Fruit fly (Drosophila melanogaster): ENCODE data around the gene GstO3.
A peak's percentile ranks its signal among the peaks of the same experiment; 100 is the strongest.

GstO3 gene

dm6 chr3L:8523257-8523656 lies 4.6 kb downstream of the GstO3 start, which contains the start of gene GstO2:
GstO2 (minus strand) TSS chr3L:8523501.
- TF ChIP-seq Rel (GFP tag; optimal IDR thresholded peaks at IDR 0.05) (no peak), Rel (tag; optimal IDR thresholded peaks at IDR 0.05) (peak; percentile 83), GATAd (GFP tag; optimal IDR thresholded peaks at IDR 0.05) (no peak)

dm6 chr3L:8524816-8525625 lies 6.3 kb downstream of the GstO3 start, which contains the start of the genes GstO1 and foi:
GstO1 (minus strand) TSS chr3L:8524866.
foi (plus strand) TSS chr3L:8525244.
- TF ChIP-seq Rel (GFP tag; optimal IDR thresholded peaks at IDR 0.05) (no peak), Rel (tag; optimal IDR thresholded peaks at IDR 0.05) (peak; percentile 12), Dif (GFP tag; optimal IDR thresholded peaks at IDR 0.05; ENCODE audit: partially characterized antibody) (peak; percentile 19), Hr83 (GFP tag; optimal IDR thresholded peaks at IDR 0.05; ENCODE audit: poor library complexity, severe bottlenecking) (peak; percentile 83), Sp1 (GFP tag; optimal IDR thresholded peaks at IDR 0.05) (peak; percentile 21), sage (GFP tag; optimal IDR thresholded peaks at IDR 0.05) (peak; percentile 17), ey (GFP tag; optimal IDR thresholded peaks at IDR 0.05) (no peak), N (GFP tag; optimal IDR thresholded peaks at IDR 0.05) (no peak), CG32264 (GFP tag; optimal IDR thresholded peaks at IDR 0.05) (no peak), h (GFP tag; optimal IDR thresholded peaks at IDR 0.05) (peak; percentile 45), Abd-B (GFP tag; optimal IDR thresholded peaks at IDR 0.05) (no peak), sv (GFP tag; optimal IDR thresholded peaks at IDR 0.05) (peak; percentile 18), pan (optimal IDR thresholded peaks at IDR 0.05) (no peak), dl (GFP tag; optimal IDR thresholded peaks at IDR 0.05; ENCODE audit: insufficient read depth in 1 of 2, partially characterized antibody in 2 of 2) (no peak), Myc (optimal IDR thresholded peaks at IDR 0.05) (no peak), jim (GFP tag; optimal IDR thresholded peaks at IDR 0.05) (no peak), fru (GFP tag; optimal IDR thresholded peaks at IDR 0.05) (peak; percentile 33), Mio (GFP tag; optimal IDR thresholded peaks at IDR 0.05) (no peak), dmrt93B (GFP tag; optimal IDR thresholded peaks at IDR 0.05) (no peak), brk (GFP tag; optimal IDR thresholded peaks at IDR 0.05) (no peak), CrebA (GFP tag; optimal IDR thresholded peaks at IDR 0.05; ENCODE audit: borderline replicate concordance) (no peak), OdsH (GFP tag; optimal IDR thresholded peaks at IDR 0.05) (no peak), dsf (GFP tag; optimal IDR thresholded peaks at IDR 0.05; ENCODE audit: borderline replicate concordance) (no peak), woc (GFP tag; optimal IDR thresholded peaks at IDR 0.05) (no peak), rgr (GFP tag; optimal IDR thresholded peaks at IDR 0.05) (peak; percentile 31), lola (GFP tag; optimal IDR thresholded peaks at IDR 0.05) (no peak), tai (GFP tag; optimal IDR thresholded peaks at IDR 0.05) (no peak), foxo (GFP tag; optimal IDR thresholded peaks at IDR 0.05) (peak in 1 of 2 experiments; percentile 42), usp (GFP tag; optimal IDR thresholded peaks at IDR 0.05) (no peak), br (GFP tag; optimal IDR thresholded peaks at IDR 0.05) (no peak), HLH106 (tag; optimal IDR thresholded peaks at IDR 0.05) (peak; percentile 52), Jra (GFP tag; optimal IDR thresholded peaks at IDR 0.05) (no peak), CG9705 (GFP tag; optimal IDR thresholded peaks at IDR 0.05) (no peak), Dfd (GFP tag; optimal IDR thresholded peaks at IDR 0.05) (no peak), Hnf4 (GFP tag; optimal IDR thresholded peaks at IDR 0.05) (peak; percentile 33), Vsx2 (GFP tag; optimal IDR thresholded peaks at IDR 0.05; ENCODE audit: partially characterized antibody) (no peak), GATAd (GFP tag; optimal IDR thresholded peaks at IDR 0.05) (no peak), Hr78 (GFP tag; optimal IDR thresholded peaks at IDR 0.05) (no peak), psq (GFP tag; optimal IDR thresholded peaks at IDR 0.05) (peak; percentile 35)

All from whole organism, wandering third instar larva.